Fruit fly (Drosophila melanogaster) whole organism, embryonic: ENCODE measurements around the gene Polr1C.

Experiments used
- Awh ChIP-seq: fragments of 200-800 bp; sonication (Bioruptor generic); IDR thresholded peaks from 2 replicates; pipeline ENCODE4, ENCODE4 v1.3.6; 2022; ENCODE audit warnings: missing biosample characterization, missing genetic modification characterization
- B-H2 ChIP-seq: fragments of 200-800 bp; sonication (Bioruptor generic); optimal IDR thresholded peaks from 2 replicates; lab custom pipeline; 2018; ENCODE audit warnings: missing biosample characterization, mild to moderate bottlenecking, missing genetic modification characterization
- CG12219 ChIP-seq: fragments of 200-800 bp; sonication (Bioruptor generic); optimal IDR thresholded peaks from 3 replicates; lab custom pipeline; 2018; ENCODE audit warnings: missing biosample characterization, mild to moderate bottlenecking, missing genetic modification characterization
- CG15073 ChIP-seq: fragments of 200-800 bp; sonication (Bioruptor generic); optimal IDR thresholded peaks from 2 replicates; lab custom pipeline; 2016; ENCODE audit warnings: missing biosample characterization, missing genetic modification characterization
- CG15514 ChIP-seq: fragments of 200-800 bp; sonication (Bioruptor generic); optimal IDR thresholded peaks from 3 replicates; lab custom pipeline; 2017; ENCODE audit warnings: missing biosample characterization, missing genetic modification characterization, mild to moderate bottlenecking, moderate library complexity, missing genetic modification reagents
- CG16863 ChIP-seq: fragments of 200-800 bp; sonication (Bioruptor generic); optimal IDR thresholded peaks from 3 replicates; lab custom pipeline; 2016; ENCODE audit warnings: missing biosample characterization, missing genetic modification characterization
- CG17361 ChIP-seq: fragments of 200-800 bp; sonication (Bioruptor generic); IDR thresholded peaks from 3 replicates; pipeline ENCODE4 v1.3.6; 2022; ENCODE audit warnings: missing biosample characterization, missing genetic modification characterization
- CG17802 ChIP-seq: fragments of 200-800 bp; sonication (Bioruptor generic); optimal IDR thresholded peaks from 2 replicates; lab custom pipeline; 2018; ENCODE audit warnings: missing biosample characterization, mild to moderate bottlenecking, missing genetic modification characterization, moderate library complexity
- CG2116 ChIP-seq: fragments of 200-800 bp; sonication (Bioruptor generic); optimal IDR thresholded peaks from 3 replicates; lab custom pipeline; 2018; ENCODE audit warnings: missing biosample characterization, mild to moderate bottlenecking, missing genetic modification characterization
- CG2678 ChIP-seq: fragments of 200-800 bp; sonication (Bioruptor generic); optimal IDR thresholded peaks from 3 replicates; lab custom pipeline; 2019; ENCODE audit warnings: missing biosample characterization, mild to moderate bottlenecking, missing genetic modification characterization, moderate library complexity
- CG5180 ChIP-seq: fragments of 200-800 bp; sonication (Bioruptor generic); optimal IDR thresholded peaks from 3 replicates; lab custom pipeline; 2017; ENCODE audit warnings: missing biosample characterization, missing genetic modification characterization, mild to moderate bottlenecking, moderate library complexity, missing genetic modification reagents
- CG7556 ChIP-seq: fragments of 200-800 bp; sonication (Bioruptor generic); optimal IDR thresholded peaks from 2 replicates; lab custom pipeline; 2017; ENCODE audit warnings: missing biosample characterization, mild to moderate bottlenecking, missing genetic modification characterization
- CG8281 ChIP-seq: fragments of 200-800 bp; sonication (Bioruptor generic); optimal IDR thresholded peaks from 2 replicates; lab custom pipeline; 2018; ENCODE audit warnings: missing biosample characterization, mild to moderate bottlenecking, missing genetic modification characterization, moderate library complexity
- CG8290 ChIP-seq, 3 experiments: fragments of 200-800 bp; sonication (Bioruptor generic); optimal IDR thresholded peaks; 2 replicates each; lab custom pipeline; 2016 to 2019; ENCODE audit warnings: missing biosample characterization in 3 of 3, missing genetic modification characterization in 3 of 3, mild to moderate bottlenecking in 2 of 3, moderate library complexity in 1 of 3
- CG9817 ChIP-seq: fragments of 200-800 bp; sonication (Bioruptor generic); optimal IDR thresholded peaks from 2 replicates; lab custom pipeline; 2018; ENCODE audit warnings: missing biosample characterization, mild to moderate bottlenecking, missing genetic modification characterization, moderate library complexity
- D19A ChIP-seq: fragments of 200-800 bp; optimal IDR thresholded peaks from 3 replicates; lab custom pipeline; 2019; ENCODE audit warnings: missing biosample characterization, mild to moderate bottlenecking, missing genetic modification characterization, moderate library complexity
- Doc2 ChIP-seq: fragments of 200-800 bp; sonication (Bioruptor generic); IDR thresholded peaks from 2 replicates; pipeline ENCODE4 v1.3.6; 2022; ENCODE audit warnings: missing biosample characterization, missing genetic modification characterization
- Dp ChIP-seq: fragments of 200-800 bp; sonication (Bioruptor generic); optimal IDR thresholded peaks from 2 replicates; lab custom pipeline; 2018; ENCODE audit warnings: missing biosample characterization, mild to moderate bottlenecking, missing genetic modification characterization, moderate library complexity
- ERR ChIP-seq: fragments of 200-800 bp; sonication (Bioruptor generic); optimal IDR thresholded peaks from 2 replicates; lab custom pipeline; 2016; ENCODE audit warnings: missing biosample characterization, missing genetic modification characterization
- Fer2 ChIP-seq: fragments of 200-800 bp; sonication (Bioruptor generic); optimal IDR thresholded peaks from 2 replicates; lab custom pipeline; 2018; ENCODE audit warnings: missing biosample characterization, mild to moderate bottlenecking, missing genetic modification characterization, moderate library complexity
- HLHmδ ChIP-seq: fragments of 200-800 bp; sonication (Bioruptor generic); optimal IDR thresholded peaks from 2 replicates; lab custom pipeline; 2018; ENCODE audit warnings: missing biosample characterization, mild to moderate bottlenecking, missing genetic modification characterization, moderate library complexity
- Hr78 ChIP-seq, 2 experiments: fragments of 200-800 bp in 1 of 2; fragments of >200 bp in 1 of 2; sonication (Bioruptor generic) in 1 of 2; optimal IDR thresholded peaks; 2 replicates each; lab custom pipeline; 2017 to 2019; ENCODE audit warnings: missing biosample characterization in 2 of 2, missing genetic modification characterization in 2 of 2, mild to moderate bottlenecking in 1 of 2, moderate library complexity in 1 of 2
- Meics ChIP-seq: fragments of 200-800 bp; sonication (Bioruptor generic); optimal IDR thresholded peaks from 2 replicates; lab custom pipeline; 2017; ENCODE audit warnings: missing biosample characterization, mild to moderate bottlenecking, missing genetic modification characterization
- Mes4 ChIP-seq: fragments of 200-800 bp; sonication (Bioruptor generic); optimal IDR thresholded peaks from 2 replicates; lab custom pipeline; 2016; ENCODE audit warnings: missing biosample characterization, missing genetic modification characterization
- NC2β ChIP-seq: fragments of 200-800 bp; sonication (Bioruptor generic); optimal IDR thresholded peaks from 2 replicates; lab custom pipeline; 2016; ENCODE audit warnings: missing biosample characterization, missing genetic modification characterization
- Sox100B ChIP-seq: fragments of 200-800 bp; sonication (Bioruptor generic); optimal IDR thresholded peaks from 3 replicates; lab custom pipeline; 2018; ENCODE audit warnings: missing biosample characterization, mild to moderate bottlenecking, missing genetic modification characterization
- Sry-δ ChIP-seq: fragments of 200-800 bp; sonication (Bioruptor generic); optimal IDR thresholded peaks from 2 replicates; lab custom pipeline; 2016; ENCODE audit warnings: missing biosample characterization, missing genetic modification characterization
- TFAM ChIP-seq: fragments of 200-800 bp; sonication (Bioruptor generic); optimal IDR thresholded peaks from 2 replicates; lab custom pipeline; 2017; ENCODE audit warnings: missing biosample characterization, missing genetic modification characterization, inconsistent platforms
- Vsx1 ChIP-seq: fragments of 200-800 bp; sonication (Bioruptor generic); optimal IDR thresholded peaks from 2 replicates; lab custom pipeline; 2017; ENCODE audit warnings: missing biosample characterization, mild to moderate bottlenecking, missing genetic modification characterization, missing genetic modification reagents
- Xrp1 ChIP-seq: fragments of 200-800 bp; sonication (Bioruptor generic); IDR thresholded peaks from 2 replicates; pipeline ENCODE4 v1.3.6; 2022; ENCODE audit warnings: missing biosample characterization, missing genetic modification characterization
- crp ChIP-seq, 2 experiments: fragments of 200-800 bp; sonication (Bioruptor generic); optimal IDR thresholded peaks; 2 replicates in 1 of 2; 3 replicates in 1 of 2; lab custom pipeline; 2017; ENCODE audit warnings: missing biosample characterization in 2 of 2, missing genetic modification characterization in 2 of 2, mild to moderate bottlenecking in 1 of 2, moderate library complexity in 1 of 2
- dimm ChIP-seq: fragments of 200-800 bp; sonication (Bioruptor generic); IDR thresholded peaks from 2 replicates; pipeline ENCODE4 v1.3.6; 2022; ENCODE audit warnings: missing biosample characterization, missing genetic modification characterization
- dmrt11E ChIP-seq: fragments of 200-800 bp; sonication (Bioruptor generic); optimal IDR thresholded peaks from 3 replicates; lab custom pipeline; 2018; ENCODE audit warnings: missing biosample characterization, mild to moderate bottlenecking, missing genetic modification characterization, moderate library complexity
- ewg ChIP-seq: fragments of 200-800 bp; sonication (Bioruptor generic); optimal IDR thresholded peaks from 3 replicates; lab custom pipeline; 2017; ENCODE audit warnings: mild to moderate bottlenecking, missing biosample characterization, missing genetic modification reagents, missing genetic modification characterization
- hbn ChIP-seq: fragments of 200-800 bp; sonication (Bioruptor generic); IDR thresholded peaks from 2 replicates; pipeline ENCODE4 v1.3.6; 2022; ENCODE audit warnings: missing biosample characterization, missing genetic modification characterization; ENCODE audit not compliant: partially characterized antibody
- her ChIP-seq: fragments of 200-800 bp; sonication (Bioruptor generic); optimal IDR thresholded peaks from 2 replicates; lab custom pipeline; 2016; ENCODE audit warnings: missing biosample characterization, missing genetic modification characterization
- hth ChIP-seq: fragments of >200 bp; optimal IDR thresholded peaks from 2 replicates; lab custom pipeline; 2017; ENCODE audit warnings: inconsistent platforms
- luna ChIP-seq: fragments of 200-800 bp; sonication (Bioruptor generic); optimal IDR thresholded peaks from 2 replicates; lab custom pipeline; 2016; ENCODE audit warnings: missing biosample characterization, missing genetic modification characterization
- maf-S ChIP-seq: fragments of 200-800 bp; sonication (Bioruptor generic); optimal IDR thresholded peaks from 2 replicates; lab custom pipeline; 2016; ENCODE audit warnings: missing biosample characterization, missing genetic modification characterization
- pb ChIP-seq: fragments of 200-800 bp; sonication (Bioruptor generic); optimal IDR thresholded peaks from 3 replicates; lab custom pipeline; 2016; ENCODE audit warnings: missing biosample characterization, missing genetic modification characterization
- prd ChIP-seq, 3 experiments: fragments of >200 bp in 2 of 3; fragments of 200-800 bp in 1 of 3; sonication (Bioruptor generic) in 1 of 3; optimal IDR thresholded peaks in 2 of 3; IDR thresholded peaks in 1 of 3; 2 replicates in 2 of 3; 3 replicates in 1 of 3; pipeline versions ENCODE4 v1.3.6 to Lab custom; 2017 to 2022; ENCODE audit warnings: missing biosample characterization in 1 of 3, missing genetic modification characterization in 1 of 3
- ranshi ChIP-seq: fragments of 200-800 bp; sonication (Bioruptor generic); IDR thresholded peaks from 2 replicates; pipeline ENCODE4 v1.3.6; 2022; ENCODE audit warnings: missing biosample characterization, missing genetic modification characterization
- sens-2 ChIP-seq: fragments of 200-800 bp; sonication (Bioruptor generic); IDR thresholded peaks from 2 replicates; pipeline ENCODE4 v1.3.6; 2022; ENCODE audit warnings: missing biosample characterization, missing genetic modification characterization
- sim ChIP-seq: fragments of 200-800 bp; sonication (Bioruptor generic); IDR thresholded peaks from 2 replicates; pipeline ENCODE4 v1.3.6; 2022; ENCODE audit warnings: missing biosample characterization, missing genetic modification characterization
- sqz ChIP-seq: fragments of 200-800 bp; sonication (Bioruptor generic); optimal IDR thresholded peaks from 3 replicates; lab custom pipeline; 2018; ENCODE audit warnings: missing biosample characterization, mild to moderate bottlenecking, missing genetic modification characterization
- stwl ChIP-seq: fragments of 200-800 bp; sonication (Bioruptor generic); optimal IDR thresholded peaks from 3 replicates; lab custom pipeline; 2018; ENCODE audit warnings: missing biosample characterization, mild to moderate bottlenecking, missing genetic modification characterization, moderate library complexity
- unpg ChIP-seq: fragments of 200-800 bp; sonication (Bioruptor generic); optimal IDR thresholded peaks from 3 replicates; lab custom pipeline; 2018; ENCODE audit warnings: missing biosample characterization, mild to moderate bottlenecking, missing genetic modification characterization, moderate library complexity

The Polr1C gene

dm6 chr2L:4973731-4974415, 5.1 kb downstream of the Polr1C start, which contains the start of gene mRpL28 (continued):
- TF ChIP-seq ranshi (GFP tag; lab: Robert Waterston, UW) (no peak), Fer2 (tag; lab: Kevin White, UChicago) (no peak), CG15073 (GFP tag; lab: Kevin White, UChicago) (no peak), Awh (no peak), CG9817 (tag; lab: Kevin White, UChicago) (no peak), CG17361 (GFP tag; lab: Robert Waterston, UW) (no peak), CG5180 (GFP tag; lab: Kevin White, UChicago) (no peak), prd (optimal IDR thresholded peaks at IDR 0.05; lab: Kevin White, UChicago) (no peak), prd (GFP tag; IDR thresholded peaks at IDR 0.05; lab: Robert Waterston, UW) (0 out of 3 replicates have a peak, but pooled peaks have one; percentile 26), CG8290 (GFP tag; optimal IDR thresholded peaks at IDR 0.05; lab: Kevin White, UChicago) (no peak), CG8290 (tag; optimal IDR thresholded peaks at IDR 0.05; lab: Kevin White, UChicago) (no peak), maf-S (GFP tag; lab: Kevin White, UChicago) (no peak), Sry-δ (GFP tag; lab: Kevin White, UChicago) (no peak), hth (no peak), Vsx1 (GFP tag; lab: Kevin White, UChicago) (no peak), pb (no peak), dimm (GFP tag; lab: Robert Waterston, UW) (no peak), D19A (tag; lab: Kevin White, UChicago) (no peak), CG15514 (peak; percentile 26), sqz (GFP tag; lab: Kevin White, UChicago) (no peak), NC2β (GFP tag; lab: Kevin White, UChicago) (no peak), TFAM (GFP tag; lab: Kevin White, UChicago) (no peak), CG7556 (GFP tag; lab: Kevin White, UChicago) (no peak)

dm6 chr2L:4976988-4977551, 8.3 kb downstream of the Polr1C start, which contains the start of the genes Gmd and CG3792:
Gene Gmd (minus strand): TSS chr2L:4977023.
Gene CG3792 (plus strand): TSS chr2L:4977312.
- TF ChIP-seq HLHmδ (GFP tag; lab: Kevin White, UChicago): no peak
- TF ChIP-seq Dp (GFP tag; lab: Kevin White, UChicago): peak; percentile 22
- peak; percentile 95 for TF ChIP-seq dmrt11E (tag; lab: Kevin White, UChicago)
- peak; percentile 95 for TF ChIP-seq CG16863 (GFP tag; lab: Kevin White, UChicago)
- TF ChIP-seq ERR: peak; percentile 90
- peak; percentile 90 for TF ChIP-seq her (GFP tag; lab: Kevin White, UChicago)
- peak; percentile 96 for TF ChIP-seq unpg (GFP tag; lab: Kevin White, UChicago)
- TF ChIP-seq CG8281 (tag; lab: Kevin White, UChicago): no peak
- peak; percentile 84; the same call in 1 of the 2 replicates for TF ChIP-seq sens-2 (GFP tag; lab: Robert Waterston, UW)
- peak; percentile 92 for TF ChIP-seq CG2116 (GFP tag; lab: Kevin White, UChicago)
- no peak for TF ChIP-seq Sox100B (GFP tag; lab: Kevin White, UChicago)
- TF ChIP-seq TFAM (GFP tag; lab: Kevin White, UChicago): peak; percentile 69
- peak; percentile 89 for TF ChIP-seq ewg (GFP tag; lab: Kevin White, UChicago)
- peak in 1 of 2 experiments; percentile 69 for TF ChIP-seq crp (GFP tag; optimal IDR thresholded peaks at IDR 0.05; lab: Kevin White, UChicago)
- TF ChIP-seq CG2678 (tag; lab: Kevin White, UChicago): peak; percentile 97
- TF ChIP-seq Doc2 (GFP tag; lab: Robert Waterston, UW): peak; percentile 82
- peak; percentile 96 for TF ChIP-seq Meics (GFP tag; lab: Kevin White, UChicago)
- TF ChIP-seq luna (GFP tag; lab: Kevin White, UChicago): peak; percentile 86
- peak; percentile 96 for TF ChIP-seq B-H2
- TF ChIP-seq sim: peak; percentile 94
- peak; percentile 81 for TF ChIP-seq hbn (GFP tag; lab: Robert Waterston, UW)
- TF ChIP-seq CG17802 (tag; lab: Kevin White, UChicago): peak; percentile 81
- TF ChIP-seq Mes4: peak; percentile 87
- peak; percentile 98 for TF ChIP-seq Xrp1 (GFP tag; lab: Robert Waterston, UW)
- peak; percentile 91 for TF ChIP-seq CG12219 (GFP tag; lab: Kevin White, UChicago)
- peak; percentile 96 for TF ChIP-seq stwl
- TF ChIP-seq Hr78 (GFP tag; optimal IDR thresholded peaks at IDR 0.05; lab: Kevin White, UChicago): peak in 1 of 2 experiments; percentile 78
